Fruit fly (Drosophila melanogaster) whole organism, embryonic: ENCODE measurements around the gene CG14196.

ENCODE experiments used
- Ada2b ChIP-seq: fragments of 200-800 bp; sonication (Bioruptor generic); IDR thresholded peaks from 2 replicates; pipeline ENCODE4 v1.3.6; 2022; ENCODE audit warnings: missing biosample characterization, missing genetic modification characterization
- CG10959 ChIP-seq: fragments of 200-800 bp; sonication (Bioruptor generic); IDR thresholded peaks from 2 replicates; pipeline ENCODE4 v1.3.6; 2022; ENCODE audit warnings: missing biosample characterization, missing genetic modification characterization
- CG12659 ChIP-seq: fragments of 200-800 bp; sonication (Bioruptor generic); optimal IDR thresholded peaks from 3 replicates; lab custom pipeline; 2017; ENCODE audit warnings: mild to moderate bottlenecking, missing biosample characterization, missing genetic modification reagents, missing genetic modification characterization
- CG13775 ChIP-seq: fragments of 200-800 bp; sonication (Bioruptor generic); optimal IDR thresholded peaks from 3 replicates; lab custom pipeline; 2017; ENCODE audit warnings: missing biosample characterization, mild to moderate bottlenecking, missing genetic modification characterization
- CG14050 ChIP-seq: fragments of 200-800 bp; sonication (Bioruptor generic); IDR thresholded peaks from 3 replicates; pipeline ENCODE4 v1.3.6; 2022; ENCODE audit warnings: missing biosample characterization, missing genetic modification characterization
- CG17328 ChIP-seq: fragments of 200-800 bp; sonication (Bioruptor generic); IDR thresholded peaks from 2 replicates; pipeline ENCODE4 v1.3.6; 2022; ENCODE audit warnings: missing biosample characterization, missing genetic modification characterization
- CG17361 ChIP-seq: fragments of 200-800 bp; sonication (Bioruptor generic); IDR thresholded peaks from 3 replicates; pipeline ENCODE4 v1.3.6; 2022; ENCODE audit warnings: missing biosample characterization, missing genetic modification characterization
- CG1792 ChIP-seq: fragments of 200-800 bp; sonication (Bioruptor generic); optimal IDR thresholded peaks from 2 replicates; lab custom pipeline; 2016; ENCODE audit warnings: missing biosample characterization, missing genetic modification characterization
- CG1832 ChIP-seq: fragments of 200-800 bp; sonication (Bioruptor generic); optimal IDR thresholded peaks from 2 replicates; lab custom pipeline; 2017; ENCODE audit warnings: missing biosample characterization, mild to moderate bottlenecking, missing genetic modification characterization, inconsistent platforms
- CG2199 ChIP-seq: fragments of 200-800 bp; sonication (Bioruptor generic); IDR thresholded peaks from 3 replicates; pipeline ENCODE4 v1.3.6; 2022; ENCODE audit warnings: missing biosample characterization, missing genetic modification characterization
- CG3065 ChIP-seq: fragments of 200-800 bp; sonication (Bioruptor generic); optimal IDR thresholded peaks from 2 replicates; lab custom pipeline; 2016; ENCODE audit warnings: missing biosample characterization, missing genetic modification characterization
- CG34422 ChIP-seq: fragments of 200-800 bp; sonication (Bioruptor generic); IDR thresholded peaks from 3 replicates; pipeline ENCODE4 v1.3.6; 2022; ENCODE audit warnings: missing biosample characterization, missing genetic modification characterization
- CG4360 ChIP-seq: fragments of 200-800 bp; sonication (Bioruptor generic); IDR thresholded peaks from 2 replicates; pipeline ENCODE4 v1.3.6; 2022; ENCODE audit warnings: missing biosample characterization, missing genetic modification characterization
- CG7963 ChIP-seq: fragments of 200-800 bp; sonication (Bioruptor generic); IDR thresholded peaks from 3 replicates; pipeline ENCODE4 v1.3.6; 2022; ENCODE audit warnings: missing biosample characterization, missing genetic modification characterization; ENCODE audit not compliant: partially characterized antibody
- CrebB ChIP-seq: fragments of 200-800 bp; sonication (Bioruptor generic); optimal IDR thresholded peaks from 3 replicates; lab custom pipeline; 2018; ENCODE audit warnings: missing biosample characterization, mild to moderate bottlenecking, missing genetic modification characterization
- Deaf1 ChIP-seq: fragments of 200-800 bp; optimal IDR thresholded peaks from 3 replicates; lab custom pipeline; 2019; ENCODE audit warnings: missing biosample characterization, mild to moderate bottlenecking, missing genetic modification characterization, moderate library complexity
- Dll ChIP-seq: fragments of 200-800 bp; sonication (Bioruptor generic); IDR thresholded peaks from 4 replicates; pipeline ENCODE4 v1.3.6; 2022; ENCODE audit warnings: missing biosample characterization, missing genetic modification characterization; ENCODE audit not compliant: partially characterized antibody
- Drgx ChIP-seq: fragments of 200-800 bp; sonication (Bioruptor generic); IDR thresholded peaks from 2 replicates; pipeline ENCODE4 v1.3.6; 2022; ENCODE audit warnings: missing biosample characterization, missing genetic modification characterization
- E2f1 ChIP-seq: fragments of 200-800 bp; sonication (Bioruptor generic); IDR thresholded peaks from 2 replicates; pipeline ENCODE4 v1.3.6; 2022; ENCODE audit warnings: missing biosample characterization, missing genetic modification characterization
- Fer2 ChIP-seq: fragments of 200-800 bp; sonication (Bioruptor generic); optimal IDR thresholded peaks from 2 replicates; lab custom pipeline; 2018; ENCODE audit warnings: missing biosample characterization, mild to moderate bottlenecking, missing genetic modification characterization, moderate library complexity
- HHEX ChIP-seq: fragments of 200-800 bp; sonication (Bioruptor generic); optimal IDR thresholded peaks from 3 replicates; lab custom pipeline; 2017; ENCODE audit warnings: missing biosample characterization, mild to moderate bottlenecking, missing genetic modification characterization, missing genetic modification reagents
- HLH4C ChIP-seq: fragments of 200-800 bp; sonication (Bioruptor generic); IDR thresholded peaks from 3 replicates; pipeline ENCODE4 v1.3.6; 2022; ENCODE audit warnings: missing biosample characterization, missing genetic modification characterization; ENCODE audit not compliant: partially characterized antibody
- HLHmδ ChIP-seq: fragments of 200-800 bp; sonication (Bioruptor generic); optimal IDR thresholded peaks from 2 replicates; lab custom pipeline; 2018; ENCODE audit warnings: missing biosample characterization, mild to moderate bottlenecking, missing genetic modification characterization, moderate library complexity
- Hey ChIP-seq: fragments of 200-800 bp; sonication (Bioruptor generic); optimal IDR thresholded peaks from 3 replicates; lab custom pipeline; 2018; ENCODE audit warnings: missing biosample characterization, mild to moderate bottlenecking, missing genetic modification characterization
- Jarid2 ChIP-seq: fragments of 200-800 bp; sonication (Bioruptor generic); optimal IDR thresholded peaks from 3 replicates; lab custom pipeline; 2017; ENCODE audit warnings: mild to moderate bottlenecking, missing biosample characterization, missing genetic modification reagents, missing genetic modification characterization
- Lpt ChIP-seq: fragments of >200 bp; optimal IDR thresholded peaks from 2 replicates; lab custom pipeline; 2018; ENCODE audit warnings: missing biosample characterization, missing genetic modification characterization
- Med ChIP-seq: fragments of 200-800 bp; sonication (Bioruptor generic); peaks from one replicate; lab custom pipeline; 2016; ENCODE audit warnings: missing biosample characterization, missing genetic modification characterization, mild to moderate bottlenecking, inconsistent platforms, moderate library complexity
- Poxn ChIP-seq: fragments of 200-800 bp; sonication (Bioruptor generic); IDR thresholded peaks from 2 replicates; pipeline ENCODE4 v1.3.6; 2022; ENCODE audit warnings: missing biosample characterization, missing genetic modification characterization
- Xrp1 ChIP-seq: fragments of 200-800 bp; sonication (Bioruptor generic); IDR thresholded peaks from 2 replicates; pipeline ENCODE4 v1.3.6; 2022; ENCODE audit warnings: missing biosample characterization, missing genetic modification characterization
- ara ChIP-seq: fragments of 200-800 bp; sonication (Bioruptor generic); IDR thresholded peaks from 2 replicates; pipeline ENCODE4 v1.3.6; 2022; ENCODE audit warnings: missing biosample characterization, missing genetic modification characterization
- grn ChIP-seq: fragments of 200-800 bp; sonication (Bioruptor generic); optimal IDR thresholded peaks from 3 replicates; lab custom pipeline; 2017; ENCODE audit warnings: missing biosample characterization, missing genetic modification characterization
- lbe ChIP-seq: fragments of 200-800 bp; sonication (Bioruptor generic); optimal IDR thresholded peaks from 2 replicates; lab custom pipeline; 2016; ENCODE audit warnings: missing biosample characterization, mild to moderate bottlenecking, missing genetic modification characterization
- nom ChIP-seq: fragments of 200-800 bp; sonication (Bioruptor generic); optimal IDR thresholded peaks from 2 replicates; lab custom pipeline; 2017; ENCODE audit warnings: missing biosample characterization, missing genetic modification characterization, mild to moderate bottlenecking, moderate library complexity, missing genetic modification reagents
- odd ChIP-seq: fragments of 200-800 bp; sonication (Bioruptor generic); optimal IDR thresholded peaks from 2 replicates; lab custom pipeline; 2017; ENCODE audit warnings: missing biosample characterization, mild to moderate bottlenecking, missing genetic modification characterization
- pho ChIP-seq: fragments of 200-800 bp; sonication (Bioruptor generic); optimal IDR thresholded peaks from 2 replicates; lab custom pipeline; 2016; ENCODE audit warnings: missing biosample characterization, missing genetic modification characterization
- prd ChIP-seq, 3 experiments: fragments of >200 bp in 2 of 3; fragments of 200-800 bp in 1 of 3; sonication (Bioruptor generic) in 1 of 3; optimal IDR thresholded peaks in 2 of 3; IDR thresholded peaks in 1 of 3; 2 replicates in 2 of 3; 3 replicates in 1 of 3; pipeline versions ENCODE4 v1.3.6 to Lab custom; 2017 to 2022; ENCODE audit warnings: missing biosample characterization in 1 of 3, missing genetic modification characterization in 1 of 3
- row ChIP-seq: fragments of 200-800 bp; sonication (Bioruptor generic); IDR thresholded peaks from 3 replicates; pipeline ENCODE4 v1.3.6; 2022; ENCODE audit warnings: missing biosample characterization, missing genetic modification characterization
- sens ChIP-seq: fragments of 200-800 bp; sonication (Bioruptor generic); peaks from one replicate; lab custom pipeline; 2016; ENCODE audit warnings: missing biosample characterization, missing genetic modification characterization
- slou ChIP-seq: fragments of 200-800 bp; sonication (Bioruptor generic); optimal IDR thresholded peaks from 3 replicates; lab custom pipeline; 2016; ENCODE audit warnings: missing biosample characterization, missing genetic modification characterization
- trem ChIP-seq: fragments of 200-800 bp; optimal IDR thresholded peaks from 3 replicates; lab custom pipeline; 2019; ENCODE audit warnings: missing biosample characterization, mild to moderate bottlenecking, missing genetic modification characterization, moderate library complexity
- zfh1 ChIP-seq: fragments of 200-800 bp; sonication (Bioruptor generic); IDR thresholded peaks from 3 replicates; pipeline ENCODE4 v1.3.6; 2022; ENCODE audit warnings: missing biosample characterization, missing genetic modification characterization

Gene CG14196

dm6 chrX:19220415-19220814, 21.2 kb downstream of the CG14196 start, which contains the start of gene CG7884 (continued):
- TF ChIP-seq CG1832 (GFP tag; lab: Kevin White, UChicago) (peak; percentile 40), Med (GFP tag; lab: Kevin White, UChicago) (peak; percentile 39), CG13775 (GFP tag; lab: Kevin White, UChicago) (no peak), ara (GFP tag; lab: Robert Waterston, UW) (0 out of 2 replicates have a peak, but pooled peaks have one; percentile 14), CG17328 (GFP tag; lab: Robert Waterston, UW) (no peak), Lpt (GFP tag; lab: Kevin White, UChicago) (no peak), HHEX (no peak), Drgx (GFP tag; lab: Robert Waterston, UW) (0 out of 2 replicates have a peak, but pooled peaks have one; percentile 13), CG34422 (GFP tag; lab: Robert Waterston, UW) (0 out of 3 replicates have a peak, but pooled peaks have one; percentile 56), CG4360 (GFP tag; lab: Robert Waterston, UW) (no peak), Jarid2 (peak; percentile 64), Poxn (GFP tag; lab: Robert Waterston, UW) (no peak), HLH4C (GFP tag; lab: Robert Waterston, UW) (0 out of 3 replicates have a peak, but pooled peaks have one; percentile 9), CG10959 (GFP tag; lab: Robert Waterston, UW) (no peak), CG17361 (GFP tag; lab: Robert Waterston, UW) (no peak), CG3065 (GFP tag; lab: Kevin White, UChicago) (no peak), CrebB (no peak), CG7963 (GFP tag; lab: Robert Waterston, UW) (0 out of 3 replicates have a peak, but pooled peaks have one; percentile 5), E2f1 (GFP tag; lab: Robert Waterston, UW) (peak; percentile 40; the same call in 1 of the 2 replicates), Xrp1 (0 out of 2 replicates have a peak, but pooled peaks have one; percentile 23), Deaf1 (tag; lab: Kevin White, UChicago) (peak; percentile 7), CG12659 (GFP tag; lab: Kevin White, UChicago) (no peak), nom (GFP tag; lab: Kevin White, UChicago) (peak; percentile 24), CG1792 (GFP tag; lab: Kevin White, UChicago) (no peak), row (GFP tag; lab: Robert Waterston, UW) (no peak), Ada2b (GFP tag; lab: Robert Waterston, UW) (no peak), Fer2 (tag; lab: Kevin White, UChicago) (no peak), prd (optimal IDR thresholded peaks at IDR 0.05; lab: Kevin White, UChicago) (no peak), prd (GFP tag; IDR thresholded peaks at IDR 0.05; lab: Robert Waterston, UW) (no peak), CG2199 (GFP tag; lab: Robert Waterston, UW) (0 out of 3 replicates have a peak, but pooled peaks have one; percentile 53), CG14050 (GFP tag; lab: Robert Waterston, UW) (no peak), trem (tag; lab: Kevin White, UChicago) (no peak), sens (GFP tag; lab: Kevin White, UChicago) (peak; percentile 73), Dll (peak; percentile 43; the same call in 1 of the 4 replicates), HLHmδ (peak; percentile 27), grn (GFP tag; lab: Kevin White, UChicago) (peak; percentile 49), odd (GFP tag; lab: Kevin White, UChicago) (no peak), Hey (tag; lab: Kevin White, UChicago) (no peak), pho (no peak), slou (GFP tag; lab: Kevin White, UChicago) (no peak), lbe (GFP tag; lab: Kevin White, UChicago) (no peak), zfh1 (0 out of 3 replicates have a peak, but pooled peaks have one; percentile 38)
